Fruit fly (Drosophila melanogaster) whole organism, embryonic: ENCODE data around the gene Coa8.

Experiments
- Aef1 ChIP-seq: fragments of 200-800 bp; sonication (Bioruptor generic); IDR thresholded peaks from 3 replicates; pipeline ENCODE4 v1.3.6; 2022; ENCODE audit warnings: missing biosample characterization, missing genetic modification characterization
- Bdp1 ChIP-seq: fragments of 200-800 bp; sonication (Bioruptor generic); optimal IDR thresholded peaks from 3 replicates; lab custom pipeline; 2016; ENCODE audit warnings: missing biosample characterization, missing genetic modification characterization
- CG10267 ChIP-seq: fragments of 200-800 bp; sonication (Bioruptor generic); optimal IDR thresholded peaks from 2 replicates; lab custom pipeline; 2018; ENCODE audit warnings: missing biosample characterization, mild to moderate bottlenecking, missing genetic modification characterization, moderate library complexity
- CG11695 ChIP-seq: fragments of 200-800 bp; sonication (Bioruptor generic); IDR thresholded peaks from 3 replicates; pipeline ENCODE4 v1.3.6; 2022; ENCODE audit warnings: missing biosample characterization, missing genetic modification characterization
- CG1233 ChIP-seq: fragments of 200-800 bp; sonication (Bioruptor generic); optimal IDR thresholded peaks from 4 replicates; lab custom pipeline; 2018; ENCODE audit warnings: missing biosample characterization, mild to moderate bottlenecking, missing genetic modification characterization
- CG14014 ChIP-seq: fragments of 200-800 bp; sonication (Bioruptor generic); IDR thresholded peaks from 2 replicates; pipeline ENCODE4 v1.3.6; 2022; ENCODE audit warnings: missing biosample characterization, missing genetic modification characterization
- CG32772 ChIP-seq: fragments of 200-800 bp; sonication (Bioruptor generic); IDR thresholded peaks from 2 replicates; pipeline ENCODE4 v1.3.6; 2022; ENCODE audit warnings: missing biosample characterization, missing genetic modification characterization
- CG4282 ChIP-seq: fragments of 200-800 bp; sonication (Bioruptor generic); optimal IDR thresholded peaks from 2 replicates; lab custom pipeline; 2016; ENCODE audit warnings: missing biosample characterization, missing genetic modification characterization
- CG5953 ChIP-seq: fragments of 200-800 bp; sonication (Bioruptor generic); IDR thresholded peaks from 2 replicates; pipeline ENCODE4 v1.3.6; 2022; ENCODE audit warnings: missing biosample characterization, missing genetic modification characterization
- CG8290 ChIP-seq, 3 experiments: fragments of 200-800 bp; sonication (Bioruptor generic); optimal IDR thresholded peaks; 2 replicates each; lab custom pipeline; 2016 to 2019; ENCODE audit warnings: missing biosample characterization in 3 of 3, missing genetic modification characterization in 3 of 3, mild to moderate bottlenecking in 2 of 3, moderate library complexity in 1 of 3
- CG8359 ChIP-seq: fragments of 200-800 bp; sonication (Bioruptor generic); optimal IDR thresholded peaks from 2 replicates; lab custom pipeline; 2017; ENCODE audit warnings: missing biosample characterization, mild to moderate bottlenecking, missing genetic modification characterization, borderline replicate concordance
- CG8388 ChIP-seq: fragments of 200-800 bp; sonication (Bioruptor generic); optimal IDR thresholded peaks from 2 replicates; lab custom pipeline; 2019; ENCODE audit warnings: missing biosample characterization, mild to moderate bottlenecking, missing genetic modification characterization, moderate library complexity
- CG9727 ChIP-seq: fragments of 200-800 bp; sonication (Bioruptor generic); optimal IDR thresholded peaks from 3 replicates; lab custom pipeline; 2017; ENCODE audit warnings: missing biosample characterization, mild to moderate bottlenecking, missing genetic modification characterization
- CG9932 ChIP-seq: fragments of 200-800 bp; sonication (Bioruptor generic); IDR thresholded peaks from 2 replicates; pipeline ENCODE4 v1.3.6; 2022; ENCODE audit warnings: missing biosample characterization, missing genetic modification characterization
- Deaf1 ChIP-seq: fragments of 200-800 bp; optimal IDR thresholded peaks from 3 replicates; lab custom pipeline; 2019; ENCODE audit warnings: missing biosample characterization, mild to moderate bottlenecking, missing genetic modification characterization, moderate library complexity
- Dip2 ChIP-seq: fragments of 200-800 bp; sonication (Bioruptor generic); IDR thresholded peaks from 2 replicates; pipeline ENCODE4 v1.3.6; 2022; ENCODE audit warnings: missing biosample characterization, missing genetic modification characterization
- Dip3 ChIP-seq: fragments of 200-800 bp; sonication (Bioruptor generic); optimal IDR thresholded peaks from 3 replicates; lab custom pipeline; 2016; ENCODE audit warnings: missing biosample characterization, missing genetic modification characterization
- Fer2 ChIP-seq: fragments of 200-800 bp; sonication (Bioruptor generic); optimal IDR thresholded peaks from 2 replicates; lab custom pipeline; 2018; ENCODE audit warnings: missing biosample characterization, mild to moderate bottlenecking, missing genetic modification characterization, moderate library complexity
- Fer3 ChIP-seq: fragments of 200-800 bp; sonication (Bioruptor generic); optimal IDR thresholded peaks from 2 replicates; lab custom pipeline; 2018; ENCODE audit warnings: missing biosample characterization, mild to moderate bottlenecking, missing genetic modification characterization, moderate library complexity
- Hsf ChIP-seq: fragments of 200-800 bp; sonication (Bioruptor generic); optimal IDR thresholded peaks from 3 replicates; lab custom pipeline; 2016; ENCODE audit warnings: missing biosample characterization, missing genetic modification characterization
- Lhr ChIP-seq: fragments of 200-800 bp; sonication (Bioruptor generic); optimal IDR thresholded peaks from 3 replicates; lab custom pipeline; 2017; ENCODE audit warnings: mild to moderate bottlenecking, missing biosample characterization, missing genetic modification reagents, missing genetic modification characterization
- Lim3 ChIP-seq: fragments of 200-800 bp; sonication (Bioruptor generic); IDR thresholded peaks from 2 replicates; pipeline ENCODE4 v1.3.6; 2022; ENCODE audit warnings: missing biosample characterization, missing genetic modification characterization
- MESR4 ChIP-seq: fragments of 200-800 bp; sonication (Bioruptor generic); optimal IDR thresholded peaks from 2 replicates; lab custom pipeline; 2018; ENCODE audit warnings: missing biosample characterization, mild to moderate bottlenecking, missing genetic modification characterization, moderate library complexity
- NC2α ChIP-seq: fragments of 200-800 bp; sonication (Bioruptor generic); optimal IDR thresholded peaks from 2 replicates; lab custom pipeline; 2016; ENCODE audit warnings: missing biosample characterization, missing genetic modification characterization
- NK7.1 ChIP-seq: fragments of 200-800 bp; sonication (Bioruptor generic); optimal IDR thresholded peaks from 3 replicates; lab custom pipeline; 2016; ENCODE audit warnings: missing biosample characterization, missing genetic modification characterization
- Nf-YB ChIP-seq: fragments of 200-800 bp; sonication (Bioruptor generic); optimal IDR thresholded peaks from 3 replicates; lab custom pipeline; 2019; ENCODE audit warnings: missing biosample characterization, mild to moderate bottlenecking, missing genetic modification characterization, moderate library complexity
- Side ChIP-seq: fragments of 200-800 bp; sonication (Bioruptor generic); optimal IDR thresholded peaks from 2 replicates; lab custom pipeline; 2016; ENCODE audit warnings: missing biosample characterization, missing genetic modification characterization
- Trl ChIP-seq, 3 experiments: fragments of >200 bp in 2 of 3; fragments of 200-800 bp in 1 of 3; sonication (Bioruptor generic) in 1 of 3; optimal IDR thresholded peaks; 2 replicates in 1 of 3; 3 replicates in 2 of 3; lab custom pipeline; 2016 to 2017; ENCODE audit warnings: missing biosample characterization in 1 of 3, missing genetic modification characterization in 1 of 3
- amos ChIP-seq: fragments of 200-800 bp; sonication (Bioruptor generic); IDR thresholded peaks from 2 replicates; pipeline ENCODE4 v1.3.6; 2022; ENCODE audit warnings: missing biosample characterization, missing genetic modification characterization; ENCODE audit not compliant: partially characterized antibody
- ase ChIP-seq: fragments of 200-800 bp; sonication (Bioruptor generic); IDR thresholded peaks from 3 replicates; pipeline ENCODE4 v1.3.6; 2022; ENCODE audit warnings: missing biosample characterization, missing genetic modification characterization
- ato ChIP-seq: fragments of 200-800 bp; sonication (Bioruptor generic); IDR thresholded peaks from 2 replicates; pipeline ENCODE4 v1.3.6; 2022; ENCODE audit warnings: missing biosample characterization, missing genetic modification characterization; ENCODE audit not compliant: partially characterized antibody
- bbx ChIP-seq: fragments of 200-800 bp; sonication (Bioruptor generic); IDR thresholded peaks from 2 replicates; pipeline ENCODE4 v1.3.6; 2022; ENCODE audit warnings: missing biosample characterization, missing genetic modification characterization; ENCODE audit not compliant: partially characterized antibody
- bcd ChIP-seq: fragments of 200-800 bp; sonication (Bioruptor generic); optimal IDR thresholded peaks from 2 replicates; lab custom pipeline; 2017; ENCODE audit warnings: missing biosample characterization, mild to moderate bottlenecking, missing genetic modification characterization
- bowl ChIP-seq: fragments of 200-800 bp; sonication (Bioruptor generic); IDR thresholded peaks from 2 replicates; pipeline ENCODE4 v1.3.6; 2022; ENCODE audit warnings: missing biosample characterization, missing genetic modification characterization
- da ChIP-seq: fragments of 200-800 bp; sonication (Bioruptor generic); optimal IDR thresholded peaks from 2 replicates; lab custom pipeline; 2016; ENCODE audit warnings: missing biosample characterization, missing genetic modification characterization
- dmrt99B ChIP-seq: fragments of 200-800 bp; sonication (Bioruptor generic); optimal IDR thresholded peaks from 2 replicates; lab custom pipeline; 2018; ENCODE audit warnings: missing biosample characterization, mild to moderate bottlenecking, missing genetic modification characterization, moderate library complexity
- grau ChIP-seq: fragments of 200-800 bp; optimal IDR thresholded peaks from 3 replicates; lab custom pipeline; 2019; ENCODE audit warnings: missing biosample characterization, mild to moderate bottlenecking, missing genetic modification characterization, moderate library complexity
- gt ChIP-seq: fragments of 200-800 bp; sonication (Bioruptor generic); IDR thresholded peaks from 2 replicates; pipeline ENCODE4 v1.3.6; 2022; ENCODE audit warnings: missing biosample characterization, missing genetic modification characterization
- ind ChIP-seq: fragments of 200-800 bp; sonication (Bioruptor generic); optimal IDR thresholded peaks from 3 replicates; lab custom pipeline; 2016; ENCODE audit warnings: missing biosample characterization, missing genetic modification characterization
- insv ChIP-seq, 2 experiments: fragments of 200-800 bp; sonication (Bioruptor generic); optimal IDR thresholded peaks; 3 replicates each; lab custom pipeline; 2016 to 2018; ENCODE audit warnings: missing biosample characterization in 2 of 2, missing genetic modification characterization in 2 of 2
- lmd ChIP-seq: fragments of 200-800 bp; sonication (Bioruptor generic); IDR thresholded peaks from 2 replicates; pipeline ENCODE4 v1.3.6; 2022; ENCODE audit warnings: missing biosample characterization, missing genetic modification characterization
- mirr ChIP-seq: fragments of 200-800 bp; sonication (Bioruptor generic); optimal IDR thresholded peaks from 3 replicates; lab custom pipeline; 2018; ENCODE audit warnings: missing biosample characterization, mild to moderate bottlenecking, missing genetic modification characterization
- nerfin-1 ChIP-seq: fragments of 200-800 bp; sonication (Bioruptor generic); optimal IDR thresholded peaks from 3 replicates; lab custom pipeline; 2019; ENCODE audit warnings: missing biosample characterization, mild to moderate bottlenecking, missing genetic modification characterization, moderate library complexity
- nerfin-2 ChIP-seq: fragments of 200-800 bp; sonication (Bioruptor generic); IDR thresholded peaks from 2 replicates; pipeline ENCODE4 v1.3.6; 2022; ENCODE audit warnings: missing biosample characterization, missing genetic modification characterization; ENCODE audit not compliant: partially characterized antibody
- pum ChIP-seq: fragments of 200-800 bp; sonication (Bioruptor generic); optimal IDR thresholded peaks from 2 replicates; lab custom pipeline; 2016; ENCODE audit warnings: missing biosample characterization, missing genetic modification characterization
- row ChIP-seq: fragments of 200-800 bp; sonication (Bioruptor generic); IDR thresholded peaks from 3 replicates; pipeline ENCODE4 v1.3.6; 2022; ENCODE audit warnings: missing biosample characterization, missing genetic modification characterization
- sima ChIP-seq: fragments of 200-800 bp; sonication (Bioruptor generic); optimal IDR thresholded peaks from 2 replicates; lab custom pipeline; 2016; ENCODE audit warnings: missing biosample characterization, missing genetic modification characterization
- tll ChIP-seq, 2 experiments: fragments of 200-800 bp in 1 of 2; fragments of >200 bp in 1 of 2; sonication (Bioruptor generic) in 1 of 2; optimal IDR thresholded peaks; 2 replicates each; lab custom pipeline; 2017 to 2019; ENCODE audit warnings: missing biosample characterization in 2 of 2, missing genetic modification characterization in 2 of 2, mild to moderate bottlenecking in 1 of 2, moderate library complexity in 1 of 2
- vvl ChIP-seq: fragments of 200-800 bp; sonication (Bioruptor generic); IDR thresholded peaks from 2 replicates; pipeline ENCODE4 v1.3.6; 2022; ENCODE audit warnings: missing biosample characterization, missing genetic modification characterization

Gene Coa8

DNA sequence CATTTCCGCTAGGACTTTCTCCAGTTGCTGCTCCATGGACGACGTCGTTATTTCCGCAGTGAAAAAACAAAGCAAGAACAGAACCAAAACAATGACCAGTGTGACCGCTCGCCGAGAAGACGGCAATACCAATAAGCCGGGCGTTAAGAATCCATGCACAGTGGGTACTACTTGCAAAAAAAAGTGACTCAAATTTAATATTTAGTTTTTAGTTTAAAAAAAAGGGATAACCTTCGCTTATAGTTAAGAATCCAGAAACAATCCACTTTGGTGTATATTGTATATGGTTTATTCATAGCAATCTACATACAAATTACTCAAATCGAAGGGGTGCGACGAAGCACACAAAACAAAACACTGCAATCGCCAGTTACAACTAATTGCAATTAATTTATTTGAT, 21.2 kb upstream of the Coa8 start, which contains the start of gene Lamtor5 (continued):
- peak; percentile 30 for TF ChIP-seq nerfin-1 (tag; lab: Kevin White, UChicago)
- no peak for TF ChIP-seq ase (GFP tag; lab: Robert Waterston, UW)
- no peak for TF ChIP-seq Dip2 (GFP tag; lab: Robert Waterston, UW)
- TF ChIP-seq row (GFP tag; lab: Robert Waterston, UW): peak; percentile 84
- TF ChIP-seq insv (GFP tag; optimal IDR thresholded peaks at IDR 0.05; lab: Kevin White, UChicago): peak in 1 of 2 experiments; percentile 8
- 0 out of 2 replicates have a peak, but pooled peaks have one; percentile 28 for TF ChIP-seq vvl (GFP tag; lab: Robert Waterston, UW)
- TF ChIP-seq CG5953 (GFP tag; lab: Robert Waterston, UW): peak; percentile 36; the same call in 1 of the 2 replicates
- peak; percentile 48 for TF ChIP-seq bcd
- TF ChIP-seq ato: no peak; the same call in 1 of the 2 replicates
- TF ChIP-seq da (GFP tag; lab: Kevin White, UChicago): no peak
- peak; percentile 30 for TF ChIP-seq Dip3
- TF ChIP-seq CG8359 (GFP tag; lab: Kevin White, UChicago): no peak
- TF ChIP-seq Aef1 (GFP tag; lab: Robert Waterston, UW): peak; percentile 27; the same call in 1 of the 3 replicates
- TF ChIP-seq pum: peak; percentile 31
- TF ChIP-seq amos: peak; percentile 47; the same call in 1 of the 2 replicates
- no peak for TF ChIP-seq bowl (GFP tag; lab: Robert Waterston, UW)
- TF ChIP-seq Hsf (GFP tag; lab: Kevin White, UChicago): peak; percentile 32
- peak; percentile 34; the same call in 1 of the 2 replicates for TF ChIP-seq CG14014 (GFP tag; lab: Robert Waterston, UW)
- TF ChIP-seq NC2α (GFP tag; lab: Kevin White, UChicago): no peak
- no peak for TF ChIP-seq NK7.1 (GFP tag; lab: Kevin White, UChicago)
- peak; percentile 55 for TF ChIP-seq grau (tag; lab: Kevin White, UChicago)
- TF ChIP-seq Fer2 (tag; lab: Kevin White, UChicago): no peak
- peak; percentile 36 for TF ChIP-seq dmrt99B (tag; lab: Kevin White, UChicago)
- TF ChIP-seq CG4282 (GFP tag; lab: Kevin White, UChicago): peak; percentile 68
- TF ChIP-seq Side: no peak
- peak; percentile 19 for TF ChIP-seq Nf-YB (GFP tag; lab: Kevin White, UChicago)
- TF ChIP-seq CG32772 (GFP tag; lab: Robert Waterston, UW): peak; percentile 44; the same call in 1 of the 2 replicates
- TF ChIP-seq Fer3 (tag; lab: Kevin White, UChicago): peak; percentile 45
- no peak for TF ChIP-seq sima (GFP tag; lab: Kevin White, UChicago)
- no peak for TF ChIP-seq Lhr (GFP tag; lab: Kevin White, UChicago)
- TF ChIP-seq mirr: no peak
- peak; percentile 18 for TF ChIP-seq CG8388 (GFP tag; lab: Kevin White, UChicago)
- no peak for TF ChIP-seq tll (GFP tag; optimal IDR thresholded peaks at IDR 0.05; lab: Kevin White, UChicago)
- peak; percentile 71 for TF ChIP-seq MESR4 (GFP tag; lab: Kevin White, UChicago)
- TF ChIP-seq CG10267: peak; percentile 41
- no peak for TF ChIP-seq Deaf1 (tag; lab: Kevin White, UChicago)
- no peak for TF ChIP-seq gt
- TF ChIP-seq CG1233 (GFP tag; lab: Kevin White, UChicago): no peak
- TF ChIP-seq CG9932 (GFP tag; lab: Robert Waterston, UW): peak; percentile 76
- no peak for TF ChIP-seq Bdp1
- no peak for TF ChIP-seq Lim3
- TF ChIP-seq Trl (optimal IDR thresholded peaks at IDR 0.05; lab: Kevin White, UChicago): no peak
- no peak for TF ChIP-seq Trl (GFP tag; optimal IDR thresholded peaks at IDR 0.05; lab: Kevin White, UChicago)
- TF ChIP-seq ind (GFP tag; lab: Kevin White, UChicago): peak; percentile 23
- peak; percentile 38; the same call in 1 of the 3 replicates for TF ChIP-seq CG11695 (GFP tag; lab: Robert Waterston, UW)
- peak; percentile 46 for TF ChIP-seq CG9727 (GFP tag; lab: Kevin White, UChicago)
- TF ChIP-seq CG8290 (GFP tag; optimal IDR thresholded peaks at IDR 0.05; lab: Kevin White, UChicago): no peak
- peak in 1 of 2 experiments; percentile 54 for TF ChIP-seq CG8290 (tag; optimal IDR thresholded peaks at IDR 0.05; lab: Kevin White, UChicago)
- 0 out of 2 replicates have a peak, but pooled peaks have one; percentile 28 for TF ChIP-seq bbx
- peak; percentile 23; the same call in 1 of the 2 replicates for TF ChIP-seq nerfin-2 (GFP tag; lab: Robert Waterston, UW)
- TF ChIP-seq lmd (GFP tag; lab: Robert Waterston, UW): peak; percentile 50; the same call in 1 of the 2 replicates
